Worm (Caenorhabditis elegans) whole organism, young adult: Measurements from ENCODE around the gene fbxa-14.

Experiments used
- B0336.3 ChIP-seq: fragments of 200-800 bp; sonication (Bioruptor generic); IDR thresholded peaks from 2 replicates; pipeline ENCODE4 v1.3.6; 2022; ENCODE audit warnings: missing genetic modification characterization, missing compliant biosample characterization
- D2030.7 ChIP-seq: fragments of 200-800 bp; sonication (Bioruptor generic); IDR thresholded peaks from 2 replicates; pipeline ENCODE4 v1.3.6; 2022; ENCODE audit warnings: missing genetic modification reagents, missing genetic modification characterization, missing compliant biosample characterization
- F23B12.7 ChIP-seq: sonication (generic microtip); optimal IDR thresholded peaks from 2 replicates; lab custom pipeline; 2017; ENCODE audit warnings: missing genetic modification characterization, mild to moderate bottlenecking, missing compliant biosample characterization, antibody characterized with exemption, moderate library complexity; ENCODE audit not compliant: insufficient read depth
- F52B5.7 ChIP-seq: sonication (generic microtip); optimal IDR thresholded peaks from 2 replicates; lab custom pipeline; 2016; ENCODE audit warnings: mild to moderate bottlenecking, missing genetic modification characterization, missing compliant biosample characterization
- Y95B8A.8 ChIP-seq: fragments of 200-800 bp; sonication (Bioruptor generic); IDR thresholded peaks from 2 replicates; pipeline ENCODE4 v1.3.6; 2022; ENCODE audit warnings: missing genetic modification reagents, missing genetic modification characterization, missing compliant biosample characterization
- ZK185.1 ChIP-seq: sonication (generic microtip); optimal IDR thresholded peaks from 2 replicates; lab custom pipeline; 2016; ENCODE audit warnings: mild to moderate bottlenecking, missing genetic modification characterization, missing compliant biosample characterization; ENCODE audit not compliant: poor library complexity, severe bottlenecking
- atf-7 ChIP-seq: sonication (generic microtip); optimal IDR thresholded peaks from 2 replicates; lab custom pipeline; 2017; ENCODE audit warnings: mild to moderate bottlenecking, missing genetic modification characterization, missing compliant biosample characterization
- attf-5 ChIP-seq: fragments of 200-800 bp; sonication (Bioruptor generic); optimal IDR thresholded peaks from 2 replicates; lab custom pipeline; 2018; ENCODE audit warnings: mild to moderate bottlenecking, missing genetic modification characterization, missing compliant biosample characterization
- cebp-1 ChIP-seq, 2 experiments: fragments of 200-800 bp in 1 of 2; sonication (Bioruptor generic) in 1 of 2; sonication (generic microtip) in 1 of 2; IDR thresholded peaks in 1 of 2; optimal IDR thresholded peaks in 1 of 2; 2 replicates each; pipeline versions ENCODE4 v1.3.6 to Lab custom; 2017 to 2022; ENCODE audit warnings: missing compliant biosample characterization in 2 of 2, missing genetic modification characterization in 2 of 2, mild to moderate bottlenecking in 1 of 2, missing genetic modification reagents in 1 of 2, moderate library complexity in 1 of 2
- dox-1 ChIP-seq: fragments of 200-800 bp; sonication (Bioruptor generic); IDR thresholded peaks from 2 replicates; pipeline ENCODE4 v1.3.6; 2022; ENCODE audit warnings: missing genetic modification reagents, missing genetic modification characterization, missing compliant biosample characterization
- egl-44 ChIP-seq: fragments of 200-800 bp; sonication (Bioruptor generic); IDR thresholded peaks from 2 replicates; pipeline ENCODE4 v1.3.6; 2022; ENCODE audit warnings: missing genetic modification reagents, missing genetic modification characterization, missing compliant biosample characterization
- egrh-3 ChIP-seq: fragments of 200-800 bp; sonication (Bioruptor generic); IDR thresholded peaks from 2 replicates; pipeline ENCODE4 v1.3.6; 2022; ENCODE audit warnings: missing genetic modification reagents, missing genetic modification characterization, missing compliant biosample characterization
- ets-4 ChIP-seq: fragments of 200-800 bp; sonication (Bioruptor generic); optimal IDR thresholded peaks from 2 replicates; lab custom pipeline; 2018; ENCODE audit warnings: mild to moderate bottlenecking, missing genetic modification characterization, missing compliant biosample characterization
- fkh-3 ChIP-seq: sonication (generic microtip); optimal IDR thresholded peaks from 2 replicates; lab custom pipeline; 2016; ENCODE audit warnings: mild to moderate bottlenecking, missing genetic modification characterization, missing compliant biosample characterization
- hmg-20 ChIP-seq: fragments of 200-800 bp; sonication (Bioruptor generic); IDR thresholded peaks from 2 replicates; pipeline ENCODE4 v1.3.6; 2022; ENCODE audit warnings: missing genetic modification reagents, missing genetic modification characterization, missing compliant biosample characterization
- hrde-1 ChIP-seq: sonication (generic microtip); optimal IDR thresholded peaks from 2 replicates; lab custom pipeline; 2016; ENCODE audit warnings: missing genetic modification characterization, mild to moderate bottlenecking, missing compliant biosample characterization, moderate library complexity, missing genotype, missing genetic modification reagents, borderline replicate concordance
- let-607 ChIP-seq, 2 experiments: fragments of 200-800 bp in 1 of 2; sonication (Bioruptor generic) in 1 of 2; sonication (generic microtip) in 1 of 2; optimal IDR thresholded peaks; 2 replicates each; lab custom pipeline; 2016 to 2018; ENCODE audit warnings: mild to moderate bottlenecking in 2 of 2, missing compliant biosample characterization in 2 of 2, missing genetic modification characterization in 2 of 2, moderate library complexity in 2 of 2, missing genotype in 1 of 2
- lin-40 ChIP-seq: sonication (generic microtip); optimal IDR thresholded peaks from 2 replicates; lab custom pipeline; 2016; ENCODE audit warnings: missing genetic modification characterization, mild to moderate bottlenecking, missing compliant biosample characterization, missing genotype, missing genetic modification reagents
- lsy-27 ChIP-seq: sonication (generic microtip); optimal IDR thresholded peaks from 2 replicates; lab custom pipeline; 2017; ENCODE audit warnings: missing genetic modification characterization, mild to moderate bottlenecking, missing compliant biosample characterization, antibody characterized with exemption, missing genotype, borderline replicate concordance; ENCODE audit not compliant: insufficient read depth
- madf-6 ChIP-seq: fragments of 200-800 bp; sonication (Bioruptor generic); IDR thresholded peaks from 2 replicates; pipeline ENCODE4 v1.3.6; 2022; ENCODE audit warnings: missing genetic modification reagents, missing genetic modification characterization, missing compliant biosample characterization
- madf-8 ChIP-seq: fragments of 200-800 bp; sonication (Bioruptor generic); conservative IDR thresholded peaks from 2 replicates; pipeline ENCODE4 v1.3.6; 2022; ENCODE audit warnings: missing genetic modification reagents, missing genetic modification characterization, missing compliant biosample characterization
- mel-28 ChIP-seq: sonication (generic microtip); optimal IDR thresholded peaks from 2 replicates; lab custom pipeline; 2016; ENCODE audit warnings: borderline replicate concordance, mild to moderate bottlenecking, missing genetic modification characterization, missing compliant biosample characterization
- nfyb-1 ChIP-seq: fragments of 200-800 bp; sonication (Bioruptor generic); IDR thresholded peaks from 2 replicates; pipeline ENCODE4 v1.3.6; 2022; ENCODE audit warnings: missing genetic modification reagents, missing genetic modification characterization, missing compliant biosample characterization
- nhr-120 ChIP-seq: fragments of 200-800 bp; sonication (Bioruptor generic); IDR thresholded peaks from 2 replicates; pipeline ENCODE4 v1.3.6; 2022; ENCODE audit warnings: missing genetic modification characterization, missing compliant biosample characterization
- nhr-179 ChIP-seq: sonication (generic microtip); optimal IDR thresholded peaks from 2 replicates; lab custom pipeline; 2016; ENCODE audit warnings: mild to moderate bottlenecking, missing genetic modification characterization, missing compliant biosample characterization
- nhr-80 ChIP-seq: sonication (generic microtip); optimal IDR thresholded peaks from 2 replicates; lab custom pipeline; 2016; ENCODE audit warnings: missing genetic modification characterization, missing compliant biosample characterization
- nhr-90 ChIP-seq: sonication (generic microtip); optimal IDR thresholded peaks from 2 replicates; lab custom pipeline; 2016; ENCODE audit warnings: missing genotype, mild to moderate bottlenecking, missing genetic modification characterization, missing compliant biosample characterization
- pha-4 ChIP-seq: fragments of 150-350 bp; sonication (generic microtip); optimal IDR thresholded peaks from 2 replicates; lab custom pipeline; 2014; ENCODE audit warnings: missing biosample characterization, missing genetic modification reagents, missing genetic modification characterization
- rec-8 ChIP-seq, 2 experiments: sonication (generic microtip); optimal IDR thresholded peaks; 2 replicates each; lab custom pipeline; 2016; ENCODE audit warnings: mild to moderate bottlenecking in 2 of 2, missing genetic modification characterization in 2 of 2, missing genetic modification reagents in 2 of 2, missing genotype in 2 of 2, missing biosample characterization in 1 of 2, missing compliant biosample characterization in 1 of 2, moderate library complexity in 1 of 2
- somi-1 ChIP-seq: fragments of 200-800 bp; sonication (Bioruptor generic); optimal IDR thresholded peaks from 2 replicates; lab custom pipeline; 2018; ENCODE audit warnings: mild to moderate bottlenecking, missing genetic modification characterization, missing compliant biosample characterization
- tbp1 ChIP-seq: fragments of 200-800 bp; sonication (Bioruptor generic); optimal IDR thresholded peaks from 2 replicates; lab custom pipeline; 2018; ENCODE audit warnings: mild to moderate bottlenecking, missing genetic modification characterization, missing compliant biosample characterization
- tlf-1 ChIP-seq: fragments of 200-800 bp; sonication (Bioruptor generic); optimal IDR thresholded peaks from 2 replicates; lab custom pipeline; 2018; ENCODE audit warnings: mild to moderate bottlenecking, missing genetic modification characterization, missing compliant biosample characterization
- unc-62 ChIP-seq: fragments of 150-350 bp; optimal IDR thresholded peaks from 2 replicates; lab custom pipeline; 2014; ENCODE audit warnings: missing biosample characterization, missing genetic modification reagents, missing genetic modification characterization
- ztf-22 ChIP-seq: fragments of 200-800 bp; sonication (Bioruptor generic); optimal IDR thresholded peaks from 2 replicates; lab custom pipeline; 2018; ENCODE audit warnings: mild to moderate bottlenecking, missing genetic modification characterization, moderate library complexity, missing compliant biosample characterization
- ztf-6 ChIP-seq: fragments of 200-800 bp; sonication (Bioruptor generic); IDR thresholded peaks from 2 replicates; pipeline ENCODE4 v1.3.6; 2022; ENCODE audit warnings: missing genetic modification reagents, missing genetic modification characterization, missing compliant biosample characterization

The fbxa-14 gene

ce11 chrIII:1279197-1279596, 45.2 kb downstream of the fbxa-14 start:
- TF ChIP-seq cebp-1 (GFP tag; IDR thresholded peaks at IDR 0.05; lab: Robert Waterston, UW) (peak; percentile 97), cebp-1 (tag; optimal IDR thresholded peaks at IDR 0.05; lab: Kevin White, UChicago) (peak; percentile 98), nhr-80 (tag; lab: Kevin White, UChicago) (peak; percentile 97), nhr-90 (peak; percentile 46), let-607 (tag; optimal IDR thresholded peaks at IDR 0.05; lab: Kevin White, UChicago) (peak in 1 of 2 experiments; percentile 29), tlf-1 (GFP tag; lab: Kevin White, UChicago) (peak; percentile 3), unc-62 (GFP tag; lab: Kevin White, UChicago) (peak; percentile 69), lin-40 (peak; percentile 2), pha-4 (tag; lab: Kevin White, UChicago) (peak; percentile 89), F23B12.7 (tag; lab: Kevin White, UChicago) (peak; percentile 17), tbp1 (peak; percentile 35), ztf-22 (GFP tag; lab: Kevin White, UChicago) (peak; percentile 64), ztf-6 (GFP tag; lab: Robert Waterston, UW) (no peak), mel-28 (tag; lab: Kevin White, UChicago) (no peak), rec-8 (tag; optimal IDR thresholded peaks at IDR 0.05; lab: Kevin White, UChicago) (no peak), atf-7 (tag; lab: Kevin White, UChicago) (peak; percentile 64), nhr-120 (GFP tag; lab: Robert Waterston, UW) (no peak), ets-4 (GFP tag; lab: Kevin White, UChicago) (peak; percentile 86), attf-5 (GFP tag; lab: Kevin White, UChicago) (peak; percentile 86), madf-8 (GFP tag; lab: Robert Waterston, UW) (no peak), nfyb-1 (GFP tag; lab: Robert Waterston, UW) (peak; percentile 69; the same call in 1 of the 2 replicates), egl-44 (GFP tag; lab: Robert Waterston, UW) (peak; percentile 52; the same call in 1 of the 2 replicates), nhr-179 (tag; lab: Kevin White, UChicago) (no peak), dox-1 (GFP tag; lab: Robert Waterston, UW) (no peak; the same call in 1 of the 2 replicates), B0336.3 (GFP tag; lab: Robert Waterston, UW) (no peak; the same call in 1 of the 2 replicates)

ce11 chrIII:1275513-1275912, 48.9 kb downstream of the fbxa-14 start, which contains the start of gene fbxa-30:
TSS of gene fbxa-30 (minus strand) at chrIII:1275613.
- TF ChIP-seq somi-1 (GFP tag; lab: Kevin White, UChicago) (no peak), cebp-1 (GFP tag; IDR thresholded peaks at IDR 0.05; lab: Robert Waterston, UW) (no peak), cebp-1 (tag; optimal IDR thresholded peaks at IDR 0.05; lab: Kevin White, UChicago) (peak; percentile 57), nhr-80 (tag; lab: Kevin White, UChicago) (peak; percentile 5), hrde-1 (tag; lab: Kevin White, UChicago) (no peak), egrh-3 (GFP tag; lab: Robert Waterston, UW) (no peak), Y95B8A.8 (GFP tag; lab: Robert Waterston, UW) (no peak), ZK185.1 (tag; lab: Kevin White, UChicago) (no peak), hmg-20 (no peak)

ce11 chrIII:1273655-1274328, 50.6 kb downstream of the fbxa-14 start, which contains the start of gene fbxa-29:
TSS of gene fbxa-29 (minus strand) at chrIII:1273705.
- TF ChIP-seq nhr-80 (tag; lab: Kevin White, UChicago) = peak; percentile 30
- TF ChIP-seq fkh-3 = no peak
- TF ChIP-seq F52B5.7 (tag; lab: Kevin White, UChicago) = no peak
- TF ChIP-seq D2030.7 (GFP tag; lab: Robert Waterston, UW) = no peak
- no peak for TF ChIP-seq madf-6 (GFP tag; lab: Robert Waterston, UW)
- no peak for TF ChIP-seq lsy-27 (tag; lab: Kevin White, UChicago)
